Worm (Caenorhabditis elegans): Measurements from ENCODE around the gene dhs-23.

DNA sequence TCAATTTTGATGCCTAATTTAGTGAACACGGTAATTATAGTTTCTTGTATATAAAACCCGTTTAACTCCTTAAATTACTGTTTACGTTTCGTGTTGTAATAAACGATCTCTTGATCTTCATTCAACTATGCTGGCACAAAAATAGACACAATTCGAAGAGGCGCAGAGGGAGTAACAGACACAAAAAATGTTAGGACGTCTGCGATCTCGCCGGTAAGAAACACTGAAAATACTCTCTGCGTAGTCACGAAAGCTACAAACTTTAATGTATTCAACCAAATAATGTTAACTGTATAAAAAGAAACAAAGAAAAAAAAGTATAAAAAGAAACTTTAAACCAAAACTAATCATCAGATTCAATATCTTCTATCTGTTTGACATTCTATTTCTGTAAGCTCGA is at the start of gene dhs-23:
- TF ChIP-seq dpl-1 (GFP tag; optimal IDR thresholded peaks at IDR 0.05) (no peak), snpc-4 (GFP tag; optimal IDR thresholded peaks at IDR 0.05) (no peak), snpc-4 (tag; optimal IDR thresholded peaks at IDR 0.05) (no peak), ceh-79 (tag; optimal IDR thresholded peaks at IDR 0.05) (no peak), ama-1 (optimal IDR thresholded peaks at IDR 0.05) (no peak), ama-1 (GFP tag; optimal IDR thresholded peaks at IDR 0.05) (no peak), madf-3 (GFP tag; IDR thresholded peaks at IDR 0.05) (no peak), ztf-26 (tag; optimal IDR thresholded peaks at IDR 0.05) (no peak), let-526 (GFP tag; IDR thresholded peaks at IDR 0.05) (no peak), aptf-2 (GFP tag; conservative IDR thresholded peaks at IDR 0.05) (no peak), dox-1 (GFP tag; IDR thresholded peaks at IDR 0.05) (no peak), snpc-1.1 (tag; optimal IDR thresholded peaks at IDR 0.05; ENCODE audit: insufficient read depth) (no peak), dpff-1 (tag; optimal IDR thresholded peaks at IDR 0.05) (no peak), ztf-28 (GFP tag; IDR thresholded peaks at IDR 0.05) (no peak), Y53G8AR.9 (GFP tag; conservative IDR thresholded peaks at IDR 0.05) (no peak)
